Fruit fly (Drosophila melanogaster) whole organism, embryonic: ENCODE measurements around the gene CG43347.

Source experiments
- C15 ChIP-seq: fragments of 200-800 bp; sonication (Bioruptor generic); IDR thresholded peaks from 3 replicates; pipeline ENCODE4 v1.3.6; 2022; ENCODE audit warnings: missing biosample characterization, missing genetic modification characterization
- CG10321 ChIP-seq: fragments of 200-800 bp; sonication (Bioruptor generic); IDR thresholded peaks from 2 replicates; pipeline ENCODE4 v1.3.6; 2022; ENCODE audit warnings: missing biosample characterization, missing genetic modification characterization
- CG10543 ChIP-seq: fragments of 200-800 bp; sonication (Bioruptor generic); optimal IDR thresholded peaks from 3 replicates; lab custom pipeline; 2017; ENCODE audit warnings: missing biosample characterization, mild to moderate bottlenecking, missing genetic modification characterization, moderate library complexity
- CG10959 ChIP-seq: fragments of 200-800 bp; sonication (Bioruptor generic); IDR thresholded peaks from 2 replicates; pipeline ENCODE4 v1.3.6; 2022; ENCODE audit warnings: missing biosample characterization, missing genetic modification characterization
- CG11085 ChIP-seq: fragments of 200-800 bp; sonication (Bioruptor generic); IDR thresholded peaks from 2 replicates; pipeline ENCODE4 v1.3.6; 2022; ENCODE audit warnings: missing biosample characterization, missing genetic modification characterization
- CG11504 ChIP-seq: fragments of 200-800 bp; sonication (Bioruptor generic); optimal IDR thresholded peaks from 3 replicates; lab custom pipeline; 2019; ENCODE audit warnings: missing biosample characterization, mild to moderate bottlenecking, missing genetic modification characterization, moderate library complexity
- CG14441 ChIP-seq: fragments of 200-800 bp; sonication (Bioruptor generic); IDR thresholded peaks from 2 replicates; pipeline ENCODE4 v1.3.6; 2022; ENCODE audit warnings: missing biosample characterization, missing genetic modification characterization
- CG15601 ChIP-seq: fragments of 200-800 bp; sonication (Bioruptor generic); optimal IDR thresholded peaks from 3 replicates; lab custom pipeline; 2019; ENCODE audit warnings: missing biosample characterization, mild to moderate bottlenecking, missing genetic modification characterization, moderate library complexity
- CG17568 ChIP-seq: fragments of 200-800 bp; sonication (Bioruptor generic); optimal IDR thresholded peaks from 2 replicates; lab custom pipeline; 2018; ENCODE audit warnings: missing biosample characterization, mild to moderate bottlenecking, missing genetic modification characterization, moderate library complexity
- CG17912 ChIP-seq: fragments of 200-800 bp; sonication (Bioruptor generic); optimal IDR thresholded peaks from 2 replicates; lab custom pipeline; 2018; ENCODE audit warnings: missing biosample characterization, mild to moderate bottlenecking, missing genetic modification characterization
- CG2678 ChIP-seq: fragments of 200-800 bp; sonication (Bioruptor generic); optimal IDR thresholded peaks from 3 replicates; lab custom pipeline; 2019; ENCODE audit warnings: missing biosample characterization, mild to moderate bottlenecking, missing genetic modification characterization, moderate library complexity
- CG31224 ChIP-seq: fragments of 200-800 bp; sonication (Bioruptor generic); IDR thresholded peaks from 2 replicates; pipeline ENCODE4 v1.3.6; 2022; ENCODE audit warnings: missing biosample characterization, missing genetic modification characterization
- CG32772 ChIP-seq: fragments of 200-800 bp; sonication (Bioruptor generic); IDR thresholded peaks from 2 replicates; pipeline ENCODE4 v1.3.6; 2022; ENCODE audit warnings: missing biosample characterization, missing genetic modification characterization
- CG3407 ChIP-seq: fragments of 200-800 bp; sonication (Bioruptor generic); optimal IDR thresholded peaks from 2 replicates; lab custom pipeline; 2018; ENCODE audit warnings: missing biosample characterization, mild to moderate bottlenecking, missing genetic modification characterization
- CG4282 ChIP-seq: fragments of 200-800 bp; sonication (Bioruptor generic); optimal IDR thresholded peaks from 2 replicates; lab custom pipeline; 2016; ENCODE audit warnings: missing biosample characterization, missing genetic modification characterization
- CG4854 ChIP-seq: fragments of 200-800 bp; sonication (Bioruptor generic); optimal IDR thresholded peaks from 2 replicates; lab custom pipeline; 2016; ENCODE audit warnings: missing biosample characterization, missing genetic modification characterization, inconsistent platforms
- CG6254 ChIP-seq: fragments of 200-800 bp; sonication (Bioruptor generic); optimal IDR thresholded peaks from 3 replicates; lab custom pipeline; 2017; ENCODE audit warnings: mild to moderate bottlenecking, missing biosample characterization, missing genetic modification reagents, missing genetic modification characterization
- CG7987 ChIP-seq: fragments of 200-800 bp; sonication (Bioruptor generic); optimal IDR thresholded peaks from 2 replicates; lab custom pipeline; 2018; ENCODE audit warnings: missing biosample characterization, mild to moderate bottlenecking, missing genetic modification characterization, moderate library complexity
- CG8290 ChIP-seq, 3 experiments: fragments of 200-800 bp; sonication (Bioruptor generic); optimal IDR thresholded peaks; 2 replicates each; lab custom pipeline; 2016 to 2019; ENCODE audit warnings: missing biosample characterization in 3 of 3, missing genetic modification characterization in 3 of 3, mild to moderate bottlenecking in 2 of 3, moderate library complexity in 1 of 3
- CG8359 ChIP-seq: fragments of 200-800 bp; sonication (Bioruptor generic); optimal IDR thresholded peaks from 2 replicates; lab custom pipeline; 2017; ENCODE audit warnings: missing biosample characterization, mild to moderate bottlenecking, missing genetic modification characterization, borderline replicate concordance
- CG9932 ChIP-seq: fragments of 200-800 bp; sonication (Bioruptor generic); IDR thresholded peaks from 2 replicates; pipeline ENCODE4 v1.3.6; 2022; ENCODE audit warnings: missing biosample characterization, missing genetic modification characterization
- CkIIα-i1 ChIP-seq: fragments of 200-800 bp; sonication (Bioruptor generic); IDR thresholded peaks from 2 replicates; pipeline ENCODE4 v1.3.6; 2022; ENCODE audit warnings: missing biosample characterization, missing genetic modification characterization
- Dbx ChIP-seq: fragments of 200-800 bp; sonication (Bioruptor generic); IDR thresholded peaks from 3 replicates; pipeline ENCODE4 v1.3.6; 2022; ENCODE audit warnings: missing biosample characterization, missing genetic modification characterization
- Elba2 ChIP-seq: fragments of 200-800 bp; sonication (Bioruptor generic); optimal IDR thresholded peaks from 3 replicates; lab custom pipeline; 2016; ENCODE audit warnings: missing biosample characterization, missing genetic modification characterization
- Kr ChIP-seq: fragments of 200-800 bp; sonication (Bioruptor generic); optimal IDR thresholded peaks from 2 replicates; lab custom pipeline; 2017; ENCODE audit warnings: missing biosample characterization, mild to moderate bottlenecking, missing genetic modification characterization
- Med ChIP-seq: fragments of 200-800 bp; sonication (Bioruptor generic); peaks from one replicate; lab custom pipeline; 2016; ENCODE audit warnings: missing biosample characterization, missing genetic modification characterization, mild to moderate bottlenecking, inconsistent platforms, moderate library complexity
- NFAT ChIP-seq: fragments of 200-800 bp; sonication (Bioruptor generic); IDR thresholded peaks from 2 replicates; pipeline ENCODE4 v1.3.6; 2022; ENCODE audit warnings: missing biosample characterization, missing genetic modification characterization
- PHDP ChIP-seq: fragments of 200-800 bp; sonication (Bioruptor generic); optimal IDR thresholded peaks from 3 replicates; lab custom pipeline; 2018; ENCODE audit warnings: missing biosample characterization, mild to moderate bottlenecking, missing genetic modification characterization, moderate library complexity
- Xrp1 ChIP-seq: fragments of 200-800 bp; sonication (Bioruptor generic); IDR thresholded peaks from 2 replicates; pipeline ENCODE4 v1.3.6; 2022; ENCODE audit warnings: missing biosample characterization, missing genetic modification characterization
- ac ChIP-seq: fragments of 200-800 bp; sonication (Bioruptor generic); optimal IDR thresholded peaks from 3 replicates; lab custom pipeline; 2017; ENCODE audit warnings: missing biosample characterization, mild to moderate bottlenecking, missing genetic modification characterization
- ase ChIP-seq: fragments of 200-800 bp; sonication (Bioruptor generic); IDR thresholded peaks from 3 replicates; pipeline ENCODE4 v1.3.6; 2022; ENCODE audit warnings: missing biosample characterization, missing genetic modification characterization
- bab2 ChIP-seq: fragments of 200-800 bp; sonication (Bioruptor generic); optimal IDR thresholded peaks from 2 replicates; lab custom pipeline; 2016; ENCODE audit warnings: missing biosample characterization, missing genetic modification characterization
- croc ChIP-seq: fragments of 200-800 bp; sonication (Bioruptor generic); conservative IDR thresholded peaks from 3 replicates; pipeline ENCODE4 v1.3.6; 2022; ENCODE audit warnings: missing biosample characterization, missing genetic modification characterization
- crol ChIP-seq: fragments of 200-800 bp; sonication (Bioruptor generic); IDR thresholded peaks from 2 replicates; pipeline ENCODE4 v1.3.6; 2022; ENCODE audit warnings: missing biosample characterization, missing genetic modification characterization
- danr ChIP-seq: fragments of 200-800 bp; sonication (Bioruptor generic); IDR thresholded peaks from 2 replicates; pipeline ENCODE4 v1.3.6; 2022; ENCODE audit warnings: missing biosample characterization, missing genetic modification characterization
- dati ChIP-seq: fragments of 200-800 bp; sonication (Bioruptor generic); IDR thresholded peaks from 2 replicates; pipeline ENCODE4 v1.3.6; 2022; ENCODE audit warnings: missing biosample characterization, missing genetic modification characterization
- disco-r ChIP-seq: fragments of 200-800 bp; sonication (Bioruptor generic); optimal IDR thresholded peaks from 2 replicates; lab custom pipeline; 2016; ENCODE audit warnings: missing biosample characterization, missing genetic modification characterization
- fd102C ChIP-seq: fragments of 200-800 bp; sonication (Bioruptor generic); optimal IDR thresholded peaks from 2 replicates; lab custom pipeline; 2018; ENCODE audit warnings: missing biosample characterization, mild to moderate bottlenecking, missing genetic modification characterization, moderate library complexity
- gro ChIP-seq: fragments of 200-800 bp; sonication (Bioruptor generic); optimal IDR thresholded peaks from 2 replicates; lab custom pipeline; 2016; ENCODE audit warnings: missing biosample characterization, missing genetic modification characterization
- gsb-n ChIP-seq: fragments of 200-800 bp; sonication (Bioruptor generic); optimal IDR thresholded peaks from 3 replicates; lab custom pipeline; 2018; ENCODE audit warnings: missing biosample characterization, mild to moderate bottlenecking, missing genetic modification characterization
- lbe ChIP-seq: fragments of 200-800 bp; sonication (Bioruptor generic); optimal IDR thresholded peaks from 2 replicates; lab custom pipeline; 2016; ENCODE audit warnings: missing biosample characterization, mild to moderate bottlenecking, missing genetic modification characterization
- lilli ChIP-seq: fragments of 200-800 bp; sonication (Bioruptor generic); optimal IDR thresholded peaks from 3 replicates; lab custom pipeline; 2016; ENCODE audit warnings: missing biosample characterization, missing genetic modification characterization
- luna ChIP-seq: fragments of 200-800 bp; sonication (Bioruptor generic); optimal IDR thresholded peaks from 2 replicates; lab custom pipeline; 2016; ENCODE audit warnings: missing biosample characterization, missing genetic modification characterization
- org-1 ChIP-seq: fragments of 200-800 bp; sonication (Bioruptor generic); optimal IDR thresholded peaks from 2 replicates; lab custom pipeline; 2017; ENCODE audit warnings: missing biosample characterization, missing genetic modification characterization
- pfk ChIP-seq: fragments of 200-800 bp; sonication (Bioruptor generic); optimal IDR thresholded peaks from 2 replicates; lab custom pipeline; 2018; ENCODE audit warnings: missing biosample characterization, mild to moderate bottlenecking, missing genetic modification characterization, moderate library complexity
- psq ChIP-seq: fragments of 200-800 bp; sonication (Bioruptor generic); optimal IDR thresholded peaks from 2 replicates; lab custom pipeline; 2017; ENCODE audit warnings: missing biosample characterization, missing genetic modification characterization
- repo ChIP-seq: fragments of 200-800 bp; sonication (Bioruptor generic); optimal IDR thresholded peaks from 2 replicates; lab custom pipeline; 2016; ENCODE audit warnings: missing biosample characterization, missing genetic modification characterization
- rib ChIP-seq: fragments of 200-800 bp; sonication (Bioruptor generic); IDR thresholded peaks from 2 replicates; pipeline ENCODE4 v1.3.6; 2022; ENCODE audit warnings: missing biosample characterization, missing genetic modification characterization
- run ChIP-seq: fragments of 200-800 bp; sonication (Bioruptor generic); optimal IDR thresholded peaks from 3 replicates; lab custom pipeline; 2018; ENCODE audit warnings: missing biosample characterization, mild to moderate bottlenecking, missing genetic modification characterization
- tin ChIP-seq: fragments of 200-800 bp; sonication (Bioruptor generic); optimal IDR thresholded peaks from 3 replicates; lab custom pipeline; 2016; ENCODE audit warnings: missing biosample characterization, missing genetic modification characterization

CG43347 gene

dm6 chrX:10600254-10600916 is 19.6 kb downstream of the CG43347 start (continued):
- TF ChIP-seq rib (GFP tag; lab: Robert Waterston, UW), result no peak
- peak; percentile 39 for TF ChIP-seq disco-r (GFP tag; lab: Kevin White, UChicago)
- no peak for TF ChIP-seq CG15601 (tag; lab: Kevin White, UChicago)
- no peak for TF ChIP-seq pfk (GFP tag; lab: Kevin White, UChicago)
- peak; percentile 46 for TF ChIP-seq lilli
- TF ChIP-seq CG8290 (GFP tag; optimal IDR thresholded peaks at IDR 0.05; lab: Kevin White, UChicago), result no peak
- peak in 1 of 2 experiments; percentile 66 for TF ChIP-seq CG8290 (tag; optimal IDR thresholded peaks at IDR 0.05; lab: Kevin White, UChicago)
- TF ChIP-seq CG2678, result peak; percentile 61
- peak; percentile 65; the same call in 1 of the 3 replicates for TF ChIP-seq ase (GFP tag; lab: Robert Waterston, UW)
- no peak for TF ChIP-seq fd102C
- peak; percentile 45 for TF ChIP-seq PHDP
- no peak; the same call in 1 of the 2 replicates for TF ChIP-seq CG10959 (GFP tag; lab: Robert Waterston, UW)
- no peak for TF ChIP-seq CG10321 (GFP tag; lab: Robert Waterston, UW)
- 0 out of 3 replicates have a peak, but pooled peaks have one; percentile 8 for TF ChIP-seq C15 (GFP tag; lab: Robert Waterston, UW)
- TF ChIP-seq Kr (GFP tag; lab: Kevin White, UChicago), result no peak
- no peak for TF ChIP-seq CG10543 (GFP tag; lab: Kevin White, UChicago)
- peak; percentile 62; the same call in 1 of the 2 replicates for TF ChIP-seq Xrp1 (GFP tag; lab: Robert Waterston, UW)
- TF ChIP-seq org-1, result no peak
- TF ChIP-seq bab2 (GFP tag; lab: Kevin White, UChicago), result peak; percentile 32
- peak; percentile 34 for TF ChIP-seq tin
- TF ChIP-seq luna (GFP tag; lab: Kevin White, UChicago), result no peak
- peak; percentile 48 for TF ChIP-seq CG4282 (GFP tag; lab: Kevin White, UChicago)
- no peak for TF ChIP-seq psq (GFP tag; lab: Kevin White, UChicago)
- TF ChIP-seq ac (GFP tag; lab: Kevin White, UChicago), result no peak
- TF ChIP-seq Elba2 (GFP tag; lab: Kevin White, UChicago), result no peak
- peak; percentile 62; the same call in 1 of the 2 replicates for TF ChIP-seq CG11085 (GFP tag; lab: Robert Waterston, UW)
- TF ChIP-seq CkIIα-i1 (GFP tag; lab: Robert Waterston, UW), result no peak
- peak; percentile 77 for TF ChIP-seq CG14441 (GFP tag; lab: Robert Waterston, UW)
- peak; percentile 70 for TF ChIP-seq NFAT
- TF ChIP-seq CG17912 (GFP tag; lab: Kevin White, UChicago), result no peak
- no peak for TF ChIP-seq gsb-n (tag; lab: Kevin White, UChicago)
- TF ChIP-seq CG3407 (GFP tag; lab: Kevin White, UChicago), result no peak
- no peak for TF ChIP-seq run (tag; lab: Kevin White, UChicago)
- peak; percentile 62; the same call in 1 of the 2 replicates for TF ChIP-seq dati (GFP tag; lab: Robert Waterston, UW)
- no peak for TF ChIP-seq CG17568 (GFP tag; lab: Kevin White, UChicago)
- peak; percentile 71 for TF ChIP-seq CG9932 (GFP tag; lab: Robert Waterston, UW)
- no peak for TF ChIP-seq danr
- no peak for TF ChIP-seq CG6254 (GFP tag; lab: Kevin White, UChicago)
- TF ChIP-seq Dbx (GFP tag; lab: Robert Waterston, UW), result peak; percentile 47; the same call in 1 of the 3 replicates
- peak; percentile 90 for TF ChIP-seq Med
- TF ChIP-seq CG32772 (GFP tag; lab: Robert Waterston, UW), result peak; percentile 49; the same call in 1 of the 2 replicates
- TF ChIP-seq CG7987 (GFP tag; lab: Kevin White, UChicago), result no peak
- TF ChIP-seq CG4854 (GFP tag; lab: Kevin White, UChicago), result no peak
- TF ChIP-seq croc, result peak; percentile 31; the same call in 2 of the 3 replicates
- TF ChIP-seq gro (GFP tag; lab: Kevin White, UChicago), result no peak
- TF ChIP-seq CG31224 (GFP tag; lab: Robert Waterston, UW), result no peak; the same call in 1 of the 2 replicates
- TF ChIP-seq repo, result no peak
- TF ChIP-seq CG11504, result no peak
- TF ChIP-seq CG8359 (GFP tag; lab: Kevin White, UChicago), result no peak
- no peak for TF ChIP-seq crol (GFP tag; lab: Robert Waterston, UW)
- no peak for TF ChIP-seq lbe (GFP tag; lab: Kevin White, UChicago)
